Worm (Caenorhabditis elegans): ENCODE data around the gene Y67H2A.2.

Gene Y67H2A.2

DNA sequence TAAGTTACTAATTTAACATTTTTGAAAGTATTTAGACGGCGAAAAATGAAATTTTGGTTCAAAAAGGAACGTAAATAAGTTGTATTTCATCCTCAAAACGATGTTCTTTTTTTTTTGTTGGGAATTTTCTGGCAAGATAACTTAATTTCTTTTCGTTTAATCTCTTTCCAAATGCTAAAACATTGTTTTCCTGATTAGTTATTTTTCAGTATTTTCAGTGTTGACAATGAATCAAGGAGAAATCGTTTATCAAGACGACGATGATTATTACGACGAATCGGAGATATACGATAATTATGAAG is 56.8 kb downstream of the Y67H2A.2 start, which contains the start of gene lin-54:
Gene lin-54 (plus strand): TSS at position 203 of the 302 bp plus-strand sequence.
- TF ChIP-seq hnd-1 (tag; optimal IDR thresholded peaks at IDR 0.05): no peak
- TF ChIP-seq tbx-37 (GFP tag; conservative IDR thresholded peaks at IDR 0.05): no peak
- TF ChIP-seq flt-1 (GFP tag; IDR thresholded peaks at IDR 0.05): no peak
- TF ChIP-seq hmg-4 (GFP tag; optimal IDR thresholded peaks at IDR 0.05): no peak
- TF ChIP-seq ceh-13 (GFP tag; optimal IDR thresholded peaks at IDR 0.05): no peak
- TF ChIP-seq aly-1 (tag; optimal IDR thresholded peaks at IDR 0.05): no peak
- no peak for TF ChIP-seq B0310.2 (tag; optimal IDR thresholded peaks at IDR 0.05)
- TF ChIP-seq ets-7 (tag; optimal IDR thresholded peaks at IDR 0.05): no peak
- TF ChIP-seq F13C5.2 (tag; optimal IDR thresholded peaks at IDR 0.05): no peak
- TF ChIP-seq scrt-1 (GFP tag; IDR thresholded peaks at IDR 0.05): no peak
- TF ChIP-seq sea-1 (GFP tag; conservative IDR thresholded peaks at IDR 0.05): no peak
- no peak for TF ChIP-seq hmbx-1 (tag; optimal IDR thresholded peaks at IDR 0.05)
- no peak for TF ChIP-seq pes-1 (GFP tag; IDR thresholded peaks at IDR 0.05)
- TF ChIP-seq tra-4 (tag; optimal IDR thresholded peaks at IDR 0.05): no peak
- no peak for TF ChIP-seq ama-1 (optimal IDR thresholded peaks at IDR 0.05)
- TF ChIP-seq ceh-36 (tag; optimal IDR thresholded peaks at IDR 0.05): no peak
- TF ChIP-seq tbx-11 (GFP tag; IDR thresholded peaks at IDR 0.05): no peak

DNA sequence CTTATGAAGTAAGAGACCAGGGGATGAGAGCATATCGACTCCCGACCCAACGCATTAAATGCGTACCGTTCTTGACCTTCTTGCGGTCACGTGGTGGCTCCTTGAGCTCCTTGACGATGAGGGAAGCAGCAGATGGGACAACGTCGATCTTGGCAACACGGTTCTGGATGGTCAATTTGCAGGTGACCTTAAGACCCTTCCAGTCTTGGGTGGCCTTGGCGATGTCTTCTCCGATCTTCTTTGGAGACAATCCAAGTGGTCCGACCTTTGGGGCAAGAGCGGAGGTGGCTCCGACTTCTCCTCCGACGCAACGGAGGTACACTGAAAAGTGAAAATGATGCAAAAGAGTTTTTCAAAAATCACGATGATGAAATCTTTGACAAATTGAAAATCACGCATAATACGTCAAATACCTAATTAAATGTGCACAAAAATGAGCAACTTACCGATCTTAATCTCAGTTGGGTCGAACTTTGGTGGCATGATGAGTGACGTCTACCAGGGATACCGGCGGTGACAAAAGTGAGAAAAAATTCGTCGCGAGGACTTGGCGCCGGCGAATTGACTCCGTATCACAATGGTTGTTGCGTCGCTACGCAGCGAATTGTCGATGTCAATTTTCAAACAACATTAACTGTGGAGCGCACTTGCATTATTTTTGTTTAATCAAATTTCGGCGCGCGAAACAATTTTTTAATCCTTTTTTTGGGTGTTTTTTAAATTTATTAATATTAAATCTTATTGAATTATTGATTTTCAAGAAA is 57.4 kb downstream of the Y67H2A.2 start, which contains the start of gene rpl-12:
Gene rpl-12 (minus strand): TSS at position 574 of the 764 bp plus-strand sequence.
- TF ChIP-seq tbx-37 (GFP tag; conservative IDR thresholded peaks at IDR 0.05): peak; percentile 27; the same call in 1 of the 2 replicates
- peak; percentile 47; the same call in 1 of the 2 replicates for TF ChIP-seq tbx-11 (GFP tag; IDR thresholded peaks at IDR 0.05)
- TF ChIP-seq hmg-4 (GFP tag; optimal IDR thresholded peaks at IDR 0.05): peak; percentile 72
- TF ChIP-seq B0310.2 (tag; optimal IDR thresholded peaks at IDR 0.05): no peak
- no peak for TF ChIP-seq scrt-1 (GFP tag; IDR thresholded peaks at IDR 0.05)
- peak; percentile 61; the same call in 1 of the 2 replicates for TF ChIP-seq sea-1 (GFP tag; conservative IDR thresholded peaks at IDR 0.05)
- peak; percentile 92 for TF ChIP-seq F13C5.2 (tag; optimal IDR thresholded peaks at IDR 0.05)
- no peak for TF ChIP-seq ama-1 (optimal IDR thresholded peaks at IDR 0.05)
- no peak for TF ChIP-seq aly-1 (tag; optimal IDR thresholded peaks at IDR 0.05)
- TF ChIP-seq flt-1 (GFP tag; IDR thresholded peaks at IDR 0.05): peak; percentile 44; the same call in 1 of the 2 replicates
- no peak for TF ChIP-seq tra-4 (tag; optimal IDR thresholded peaks at IDR 0.05)
- TF ChIP-seq ceh-36 (tag; optimal IDR thresholded peaks at IDR 0.05): peak; percentile 37
- TF ChIP-seq hnd-1 (tag; optimal IDR thresholded peaks at IDR 0.05): no peak
- peak; percentile 65 for TF ChIP-seq pes-1 (GFP tag; IDR thresholded peaks at IDR 0.05)
